Worm (Caenorhabditis elegans) whole organism, L4 larva: ENCODE measurements around the gene clec-137.

Experiments used
- F10B5.3 ChIP-seq: sonication (generic microtip); optimal IDR thresholded peaks from 2 replicates; lab custom pipeline; 2016; ENCODE audit warnings: mild to moderate bottlenecking, missing genetic modification characterization, missing compliant biosample characterization
- ZK546.5 ChIP-seq, 2 experiments: sonication (generic microtip); optimal IDR thresholded peaks; 2 replicates each; lab custom pipeline; 2017; ENCODE audit warnings: missing biosample characterization in 2 of 2, missing genetic modification characterization in 2 of 2
- ama-1 ChIP-seq: fragments of 150-350 bp; optimal IDR thresholded peaks from 2 replicates; lab custom pipeline; 2014; ENCODE audit warnings: inconsistent platforms, mixed read lengths
- jun-1 ChIP-seq: fragments of 150-350 bp; optimal IDR thresholded peaks from 2 replicates; lab custom pipeline; 2014; ENCODE audit warnings: missing biosample characterization, missing genetic modification reagents, missing genetic modification characterization
- lin-39 ChIP-seq: fragments of 150-350 bp; optimal IDR thresholded peaks from 2 replicates; lab custom pipeline; 2014; ENCODE audit warnings: missing biosample characterization, missing genetic modification reagents, missing genetic modification characterization
- nhr-11 ChIP-seq: fragments of 150-350 bp; optimal IDR thresholded peaks from 2 replicates; lab custom pipeline; 2014; ENCODE audit warnings: missing biosample characterization, missing genetic modification characterization
- nhr-77 ChIP-seq: fragments of 150-350 bp; optimal IDR thresholded peaks from 2 replicates; lab custom pipeline; 2014; ENCODE audit warnings: missing biosample characterization, missing genetic modification characterization
- pqm-1 ChIP-seq: sonication (generic microtip); optimal IDR thresholded peaks from 2 replicates; lab custom pipeline; 2017; ENCODE audit warnings: missing biosample characterization, missing genetic modification characterization
- ztf-11 ChIP-seq: fragments of 150-350 bp; optimal IDR thresholded peaks from 2 replicates; lab custom pipeline; 2014; ENCODE audit warnings: missing biosample characterization, missing genetic modification characterization

DNA sequence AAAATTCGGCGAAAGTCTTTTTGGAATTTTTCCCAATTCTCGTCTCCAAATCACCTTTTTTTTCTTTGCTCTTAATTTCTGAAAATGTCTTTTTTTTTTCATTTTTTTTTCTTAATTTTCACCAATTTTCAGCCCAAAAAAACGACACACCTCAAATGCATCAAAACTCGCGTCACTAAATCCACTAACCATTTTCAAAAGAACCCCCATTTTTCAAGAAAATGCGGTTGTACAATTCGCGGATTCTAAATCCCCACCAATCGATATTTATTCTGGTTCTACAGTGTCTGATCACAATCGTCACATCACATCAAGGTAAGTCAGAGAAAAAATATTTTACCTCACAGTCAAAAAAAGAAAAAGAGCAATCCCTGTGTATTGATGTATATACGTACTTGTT lies 46.0 kb downstream of the clec-137 start, which contains the start of gene vab-1:
- no peak for TF ChIP-seq ZK546.5 (tag; optimal IDR thresholded peaks at IDR 0.05; lab: Kevin White, UChicago)
- TF ChIP-seq nhr-11 (tag; lab: Kevin White, UChicago) = no peak
- no peak for TF ChIP-seq nhr-77
- TF ChIP-seq F10B5.3 (tag; lab: Kevin White, UChicago) = no peak
- no peak for TF ChIP-seq ama-1 (lab: Kevin White, UChicago)
- TF ChIP-seq jun-1 (tag; lab: Kevin White, UChicago) = no peak
- no peak for TF ChIP-seq ztf-11 (tag; lab: Kevin White, UChicago)
- no peak for TF ChIP-seq lin-39 (tag; lab: Kevin White, UChicago)
- TF ChIP-seq pqm-1 = no peak
